Worm (Caenorhabditis elegans) whole organism, late embryonic: Measurements from ENCODE around the gene R04D3.3.

Experiments used
- ama-1 ChIP-seq: fragments of 150-350 bp; optimal IDR thresholded peaks from 2 replicates; lab custom pipeline; 2014
- ceh-30 ChIP-seq: fragments of 150-350 bp; optimal IDR thresholded peaks from 2 replicates; lab custom pipeline; 2014; ENCODE audit warnings: missing biosample characterization, missing genetic modification characterization
- ceh-34 ChIP-seq: sonication (generic microtip); optimal IDR thresholded peaks from 2 replicates; lab custom pipeline; 2016; ENCODE audit warnings: mild to moderate bottlenecking, missing genetic modification characterization, missing compliant biosample characterization
- fax-1 ChIP-seq: sonication (generic microtip); optimal IDR thresholded peaks from 2 replicates; lab custom pipeline; 2016; ENCODE audit warnings: missing genotype, missing genetic modification characterization, missing compliant biosample characterization
- npax-4 ChIP-seq: sonication (generic microtip); optimal IDR thresholded peaks from 2 replicates; lab custom pipeline; 2016; ENCODE audit warnings: missing genetic modification characterization, missing compliant biosample characterization
- sdc-2 ChIP-seq: sonication (generic microtip); optimal IDR thresholded peaks from 2 replicates; lab custom pipeline; 2016; ENCODE audit warnings: missing genotype, missing genetic modification characterization, missing compliant biosample characterization
- tbx-2 ChIP-seq: sonication (generic microtip); optimal IDR thresholded peaks from 2 replicates; lab custom pipeline; 2016; ENCODE audit warnings: missing genetic modification characterization, missing compliant biosample characterization

DNA sequence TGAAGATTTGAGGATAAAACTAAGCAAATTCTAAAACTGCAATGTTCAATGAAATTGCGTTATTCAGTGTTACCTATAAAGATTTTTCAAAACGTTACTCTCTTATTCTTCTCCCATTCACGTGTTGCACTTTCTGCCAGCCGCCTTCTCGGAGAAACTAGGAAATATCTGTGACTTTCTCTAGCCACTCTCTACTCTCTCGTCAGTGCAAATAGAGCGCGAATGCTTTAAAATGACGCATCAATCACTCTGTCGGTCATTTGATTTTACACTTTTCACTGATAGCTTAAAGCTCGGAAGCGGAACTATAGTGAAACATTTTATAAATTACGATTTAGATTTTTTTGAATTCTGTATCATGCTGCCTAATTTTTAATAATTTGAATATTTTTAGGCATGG is 38.4 kb upstream of the R04D3.3 start:
- no peak for TF ChIP-seq ama-1 (lab: Kevin White, UChicago)
- TF ChIP-seq ceh-30 = no peak
- TF ChIP-seq npax-4 (tag; lab: Kevin White, UChicago) = no peak
- peak; percentile 3 for TF ChIP-seq tbx-2 (tag; lab: Kevin White, UChicago)
- TF ChIP-seq fax-1 (tag; lab: Kevin White, UChicago) = no peak
- no peak for TF ChIP-seq sdc-2 (tag; lab: Kevin White, UChicago)
- no peak for TF ChIP-seq ceh-34
